Fruit fly (Drosophila melanogaster) whole organism, embryonic: ENCODE data around the gene CG8861.
A peak's percentile ranks its signal among the peaks of the same experiment; 100 is the strongest.

Experiments used
- Blimp-1 ChIP-seq: fragments of 200-800 bp; sonication (Bioruptor generic); optimal IDR thresholded peaks from 3 replicates; lab custom pipeline; 2018; ENCODE audit warnings: missing biosample characterization, missing genetic modification characterization, mild to moderate bottlenecking, moderate library complexity, missing genetic modification reagents
- Bteb2 ChIP-seq: fragments of 200-800 bp; sonication (Bioruptor generic); optimal IDR thresholded peaks from 2 replicates; lab custom pipeline; 2016; ENCODE audit warnings: missing biosample characterization, missing genetic modification characterization
- CG11696 ChIP-seq: fragments of 200-800 bp; sonication (Bioruptor generic); IDR thresholded peaks from 2 replicates; pipeline ENCODE4 v1.3.6; 2022; ENCODE audit warnings: missing biosample characterization, missing genetic modification characterization
- CG12104 ChIP-seq: fragments of 200-800 bp; sonication (Bioruptor generic); optimal IDR thresholded peaks from 3 replicates; lab custom pipeline; 2016; ENCODE audit warnings: missing biosample characterization, missing genetic modification characterization
- CG12769 ChIP-seq: fragments of 200-800 bp; sonication (Bioruptor generic); optimal IDR thresholded peaks from 2 replicates; lab custom pipeline; 2019; ENCODE audit warnings: missing biosample characterization, mild to moderate bottlenecking, missing genetic modification characterization, moderate library complexity
- CG13424 ChIP-seq: fragments of 200-800 bp; sonication (Bioruptor generic); optimal IDR thresholded peaks from 2 replicates; lab custom pipeline; 2019; ENCODE audit warnings: missing biosample characterization, mild to moderate bottlenecking, missing genetic modification characterization, moderate library complexity
- CG15601 ChIP-seq: fragments of 200-800 bp; sonication (Bioruptor generic); optimal IDR thresholded peaks from 3 replicates; lab custom pipeline; 2019; ENCODE audit warnings: missing biosample characterization, mild to moderate bottlenecking, missing genetic modification characterization, moderate library complexity
- CG18599 ChIP-seq: fragments of 200-800 bp; sonication (Bioruptor generic); optimal IDR thresholded peaks from 3 replicates; lab custom pipeline; 2017; ENCODE audit warnings: missing biosample characterization, missing genetic modification characterization, mild to moderate bottlenecking, moderate library complexity, missing genetic modification reagents
- CG30431 ChIP-seq: fragments of 200-800 bp; sonication (Bioruptor generic); optimal IDR thresholded peaks from 2 replicates; lab custom pipeline; 2017; ENCODE audit warnings: missing biosample characterization, missing genetic modification characterization
- CG31388 ChIP-seq: fragments of 200-800 bp; sonication (Bioruptor generic); optimal IDR thresholded peaks from 2 replicates; lab custom pipeline; 2016; ENCODE audit warnings: missing biosample characterization, missing genetic modification characterization
- CG31441 ChIP-seq: fragments of 200-800 bp; sonication (Bioruptor generic); IDR thresholded peaks from 2 replicates; pipeline ENCODE4 v1.3.6; 2022; ENCODE audit warnings: missing biosample characterization, missing genetic modification characterization
- CG32772 ChIP-seq: fragments of 200-800 bp; sonication (Bioruptor generic); IDR thresholded peaks from 2 replicates; pipeline ENCODE4 v1.3.6; 2022; ENCODE audit warnings: missing biosample characterization, missing genetic modification characterization
- CG5180 ChIP-seq: fragments of 200-800 bp; sonication (Bioruptor generic); optimal IDR thresholded peaks from 3 replicates; lab custom pipeline; 2017; ENCODE audit warnings: missing biosample characterization, missing genetic modification characterization, mild to moderate bottlenecking, moderate library complexity, missing genetic modification reagents
- CG6791 ChIP-seq: fragments of 200-800 bp; sonication (Bioruptor generic); IDR thresholded peaks from 3 replicates; pipeline ENCODE4 v1.3.6; 2022; ENCODE audit warnings: missing biosample characterization, missing genetic modification characterization; ENCODE audit not compliant: partially characterized antibody
- CG7928 ChIP-seq: fragments of 200-800 bp; sonication (Bioruptor generic); optimal IDR thresholded peaks from 2 replicates; lab custom pipeline; 2017; ENCODE audit warnings: missing biosample characterization, mild to moderate bottlenecking, missing genetic modification characterization
- Deaf1 ChIP-seq: fragments of 200-800 bp; optimal IDR thresholded peaks from 3 replicates; lab custom pipeline; 2019; ENCODE audit warnings: missing biosample characterization, mild to moderate bottlenecking, missing genetic modification characterization, moderate library complexity
- Dip2 ChIP-seq: fragments of 200-800 bp; sonication (Bioruptor generic); IDR thresholded peaks from 2 replicates; pipeline ENCODE4 v1.3.6; 2022; ENCODE audit warnings: missing biosample characterization, missing genetic modification characterization
- Doc3 ChIP-seq: fragments of 200-800 bp; sonication (Bioruptor generic); IDR thresholded peaks from 3 replicates; pipeline ENCODE4 v1.3.6; 2022; ENCODE audit warnings: missing biosample characterization, missing genetic modification characterization; ENCODE audit not compliant: partially characterized antibody
- Fer2 ChIP-seq: fragments of 200-800 bp; sonication (Bioruptor generic); optimal IDR thresholded peaks from 2 replicates; lab custom pipeline; 2018; ENCODE audit warnings: missing biosample characterization, mild to moderate bottlenecking, missing genetic modification characterization, moderate library complexity
- GATAe ChIP-seq: fragments of 200-800 bp; sonication (Bioruptor generic); conservative IDR thresholded peaks from 2 replicates; pipeline ENCODE4 v1.3.6; 2022; ENCODE audit warnings: missing biosample characterization, missing genetic modification characterization
- Hmx ChIP-seq: fragments of 200-800 bp; sonication (Bioruptor generic); optimal IDR thresholded peaks from 2 replicates; lab custom pipeline; 2016; ENCODE audit warnings: missing biosample characterization, missing genetic modification characterization
- Mad ChIP-seq: fragments of 200-800 bp; sonication (Bioruptor generic); optimal IDR thresholded peaks from 2 replicates; lab custom pipeline; 2016; ENCODE audit warnings: missing biosample characterization, missing genetic modification characterization
- Rx ChIP-seq: fragments of 200-800 bp; sonication (Bioruptor generic); IDR thresholded peaks from 2 replicates; pipeline ENCODE4 v1.3.6; 2022; ENCODE audit warnings: missing biosample characterization, missing genetic modification characterization
- TFAM ChIP-seq: fragments of 200-800 bp; sonication (Bioruptor generic); optimal IDR thresholded peaks from 2 replicates; lab custom pipeline; 2017; ENCODE audit warnings: missing biosample characterization, missing genetic modification characterization, inconsistent platforms
- Taf1 ChIP-seq: fragments of 200-800 bp; sonication (Bioruptor generic); IDR thresholded peaks from 2 replicates; pipeline ENCODE4 v1.3.6; 2022; ENCODE audit warnings: missing biosample characterization, missing genetic modification characterization
- YL-1 ChIP-seq: fragments of 200-800 bp; sonication (Bioruptor generic); optimal IDR thresholded peaks from 3 replicates; lab custom pipeline; 2017; ENCODE audit warnings: missing biosample characterization, mild to moderate bottlenecking, missing genetic modification characterization
- amos ChIP-seq: fragments of 200-800 bp; sonication (Bioruptor generic); IDR thresholded peaks from 2 replicates; pipeline ENCODE4 v1.3.6; 2022; ENCODE audit warnings: missing biosample characterization, missing genetic modification characterization; ENCODE audit not compliant: partially characterized antibody
- ash1 ChIP-seq: fragments of 200-800 bp; sonication (Bioruptor generic); optimal IDR thresholded peaks from 2 replicates; lab custom pipeline; 2018; ENCODE audit warnings: missing biosample characterization, mild to moderate bottlenecking, missing genetic modification characterization
- bab2 ChIP-seq: fragments of 200-800 bp; sonication (Bioruptor generic); optimal IDR thresholded peaks from 2 replicates; lab custom pipeline; 2016; ENCODE audit warnings: missing biosample characterization, missing genetic modification characterization
- chn ChIP-seq: fragments of 200-800 bp; sonication (Bioruptor generic); optimal IDR thresholded peaks from 2 replicates; lab custom pipeline; 2016; ENCODE audit warnings: missing biosample characterization, missing genetic modification characterization
- dati ChIP-seq: fragments of 200-800 bp; sonication (Bioruptor generic); IDR thresholded peaks from 2 replicates; pipeline ENCODE4 v1.3.6; 2022; ENCODE audit warnings: missing biosample characterization, missing genetic modification characterization
- dimm ChIP-seq: fragments of 200-800 bp; sonication (Bioruptor generic); IDR thresholded peaks from 2 replicates; pipeline ENCODE4 v1.3.6; 2022; ENCODE audit warnings: missing biosample characterization, missing genetic modification characterization
- ems ChIP-seq: fragments of 200-800 bp; sonication (Bioruptor generic); optimal IDR thresholded peaks from 3 replicates; lab custom pipeline; 2016; ENCODE audit warnings: missing biosample characterization, missing genetic modification characterization
- eyg ChIP-seq: fragments of 200-800 bp; sonication (Bioruptor generic); optimal IDR thresholded peaks from 3 replicates; lab custom pipeline; 2016; ENCODE audit warnings: missing biosample characterization, missing genetic modification characterization
- hb ChIP-seq: fragments of 200-800 bp; sonication (Bioruptor generic); IDR thresholded peaks from 3 replicates; pipeline ENCODE4 v1.3.6; 2022; ENCODE audit warnings: missing biosample characterization, missing genetic modification characterization; ENCODE audit not compliant: partially characterized antibody
- kah ChIP-seq: fragments of 200-800 bp; sonication (Bioruptor generic); optimal IDR thresholded peaks from 2 replicates; lab custom pipeline; 2018; ENCODE audit warnings: missing biosample characterization, mild to moderate bottlenecking, missing genetic modification characterization
- luna ChIP-seq: fragments of 200-800 bp; sonication (Bioruptor generic); optimal IDR thresholded peaks from 2 replicates; lab custom pipeline; 2016; ENCODE audit warnings: missing biosample characterization, missing genetic modification characterization
- maf-S ChIP-seq: fragments of 200-800 bp; sonication (Bioruptor generic); optimal IDR thresholded peaks from 2 replicates; lab custom pipeline; 2016; ENCODE audit warnings: missing biosample characterization, missing genetic modification characterization
- pros ChIP-seq: fragments of 200-800 bp; sonication (Bioruptor generic); optimal IDR thresholded peaks from 3 replicates; lab custom pipeline; 2019; ENCODE audit warnings: missing biosample characterization, mild to moderate bottlenecking, missing genetic modification characterization, moderate library complexity
- run ChIP-seq: fragments of 200-800 bp; sonication (Bioruptor generic); optimal IDR thresholded peaks from 3 replicates; lab custom pipeline; 2018; ENCODE audit warnings: missing biosample characterization, mild to moderate bottlenecking, missing genetic modification characterization
- sens ChIP-seq: fragments of 200-800 bp; sonication (Bioruptor generic); peaks from one replicate; lab custom pipeline; 2016; ENCODE audit warnings: missing biosample characterization, missing genetic modification characterization
- sens-2 ChIP-seq: fragments of 200-800 bp; sonication (Bioruptor generic); IDR thresholded peaks from 2 replicates; pipeline ENCODE4 v1.3.6; 2022; ENCODE audit warnings: missing biosample characterization, missing genetic modification characterization
- slbo ChIP-seq: fragments of 200-800 bp; sonication (Bioruptor generic); IDR thresholded peaks from 2 replicates; pipeline ENCODE4 v1.3.6; 2022; ENCODE audit warnings: missing biosample characterization, missing genetic modification characterization
- slou ChIP-seq: fragments of 200-800 bp; sonication (Bioruptor generic); optimal IDR thresholded peaks from 3 replicates; lab custom pipeline; 2016; ENCODE audit warnings: missing biosample characterization, missing genetic modification characterization
- stwl ChIP-seq: fragments of 200-800 bp; sonication (Bioruptor generic); optimal IDR thresholded peaks from 3 replicates; lab custom pipeline; 2018; ENCODE audit warnings: missing biosample characterization, mild to moderate bottlenecking, missing genetic modification characterization, moderate library complexity
- tin ChIP-seq: fragments of 200-800 bp; sonication (Bioruptor generic); optimal IDR thresholded peaks from 3 replicates; lab custom pipeline; 2016; ENCODE audit warnings: missing biosample characterization, missing genetic modification characterization
- tll ChIP-seq, 2 experiments: fragments of 200-800 bp in 1 of 2; fragments of >200 bp in 1 of 2; sonication (Bioruptor generic) in 1 of 2; optimal IDR thresholded peaks; 2 replicates each; lab custom pipeline; 2017 to 2019; ENCODE audit warnings: missing biosample characterization in 2 of 2, missing genetic modification characterization in 2 of 2, mild to moderate bottlenecking in 1 of 2, moderate library complexity in 1 of 2
- tna ChIP-seq: fragments of 200-800 bp; sonication (Bioruptor generic); IDR thresholded peaks from 2 replicates; pipeline ENCODE4 v1.3.6; 2022; ENCODE audit warnings: missing biosample characterization, missing genetic modification characterization; ENCODE audit not compliant: partially characterized antibody
- zfh1 ChIP-seq: fragments of 200-800 bp; sonication (Bioruptor generic); IDR thresholded peaks from 3 replicates; pipeline ENCODE4 v1.3.6; 2022; ENCODE audit warnings: missing biosample characterization, missing genetic modification characterization

CG8861 gene

DNA sequence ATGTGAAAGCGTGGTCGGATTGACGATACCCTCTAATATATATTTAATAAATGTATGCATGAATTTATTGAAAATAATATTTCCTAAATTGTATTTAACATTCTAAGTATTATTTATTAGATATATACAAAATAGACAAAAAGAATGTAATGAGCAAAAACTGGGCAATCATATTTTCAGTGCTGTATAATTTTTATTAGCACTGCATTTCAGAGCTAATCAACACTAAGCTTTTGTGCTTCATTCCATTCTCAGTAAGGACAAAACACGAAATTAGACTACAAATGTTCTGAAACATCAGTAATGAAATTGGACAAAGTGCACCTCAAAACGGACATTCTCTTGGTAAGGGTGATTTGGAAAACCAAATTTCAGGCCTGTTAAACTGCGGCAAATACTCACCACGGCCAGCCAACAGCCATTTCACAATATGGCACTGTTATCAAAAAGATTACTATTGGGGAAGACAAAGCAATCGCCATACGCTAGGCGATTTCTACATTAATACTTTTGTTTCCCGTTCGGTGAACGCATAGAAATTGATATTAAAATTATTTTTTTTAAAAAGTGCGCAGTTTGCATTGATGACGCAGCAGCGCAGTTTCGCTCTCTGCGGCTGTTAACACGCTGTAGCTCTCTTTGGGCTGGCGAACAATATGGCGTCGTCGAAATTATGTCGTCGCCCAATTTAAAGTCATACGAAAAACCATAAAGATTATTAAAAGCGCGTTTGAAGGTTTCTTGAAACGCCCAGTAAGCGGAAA lies 12.3 kb upstream of the CG8861 start (continued):
- TF ChIP-seq chn (GFP tag; lab: Kevin White, UChicago) (peak; percentile 72), CG11696 (GFP tag; lab: Robert Waterston, UW) (0 out of 2 replicates have a peak, but pooled peaks have one; percentile 26), ash1 (peak; percentile 12), Mad (GFP tag; lab: Kevin White, UChicago) (peak; percentile 20), tna (GFP tag; lab: Robert Waterston, UW) (no peak), CG6791 (peak; percentile 13; the same call in 1 of the 3 replicates), slbo (peak; percentile 91), CG30431 (GFP tag; lab: Kevin White, UChicago) (peak; percentile 80), CG12104 (peak; percentile 90), GATAe (no peak; the same call in 1 of the 2 replicates), CG18599 (GFP tag; lab: Kevin White, UChicago) (peak; percentile 91), slou (GFP tag; lab: Kevin White, UChicago) (peak; percentile 69), tll (GFP tag; optimal IDR thresholded peaks at IDR 0.05; lab: Kevin White, UChicago) (peak in 1 of 2 experiments; percentile 8), Deaf1 (peak; percentile 74), CG15601 (tag; lab: Kevin White, UChicago) (peak; percentile 88), maf-S (peak; percentile 70), YL-1 (GFP tag; lab: Kevin White, UChicago) (peak; percentile 38), CG31388 (GFP tag; lab: Kevin White, UChicago) (peak; percentile 37), Bteb2 (GFP tag; lab: Kevin White, UChicago) (peak; percentile 61), zfh1 (GFP tag; lab: Robert Waterston, UW) (peak; percentile 77; the same call in 2 of the 3 replicates), pros (GFP tag; lab: Kevin White, UChicago) (no peak), run (tag; lab: Kevin White, UChicago) (peak; percentile 79), eyg (GFP tag; lab: Kevin White, UChicago) (peak; percentile 23), dimm (GFP tag; lab: Robert Waterston, UW) (no peak; the same call in 1 of the 2 replicates), CG7928 (GFP tag; lab: Kevin White, UChicago) (peak; percentile 59), CG12769 (peak; percentile 78), CG31441 (peak; percentile 92), Hmx (GFP tag; lab: Kevin White, UChicago) (no peak), CG5180 (GFP tag; lab: Kevin White, UChicago) (peak; percentile 79), ems (GFP tag; lab: Kevin White, UChicago) (peak; percentile 75), CG32772 (peak; percentile 79), tin (GFP tag; lab: Kevin White, UChicago) (peak; percentile 84), amos (GFP tag; lab: Robert Waterston, UW) (no peak), dati (GFP tag; lab: Robert Waterston, UW) (no peak), CG13424 (tag; lab: Kevin White, UChicago) (peak; percentile 93), Blimp-1 (GFP tag; lab: Kevin White, UChicago) (peak; percentile 83), TFAM (GFP tag; lab: Kevin White, UChicago) (peak; percentile 45), Fer2 (tag; lab: Kevin White, UChicago) (peak; percentile 77), Rx (GFP tag; lab: Robert Waterston, UW) (peak; percentile 58; the same call in 1 of the 2 replicates), bab2 (GFP tag; lab: Kevin White, UChicago) (peak; percentile 49), luna (GFP tag; lab: Kevin White, UChicago) (peak; percentile 40), Taf1 (GFP tag; lab: Robert Waterston, UW) (peak; percentile 66), stwl (tag; lab: Kevin White, UChicago) (peak; percentile 50), sens (GFP tag; lab: Kevin White, UChicago) (peak; percentile 69), sens-2 (no peak), hb (no peak), Dip2 (no peak), kah (GFP tag; lab: Kevin White, UChicago) (peak; percentile 57), Doc3 (GFP tag; lab: Robert Waterston, UW) (no peak)
